Worm (Caenorhabditis elegans) whole organism, L4 larva: ENCODE measurements around the gene unc-42.

Source experiments
- F26F4.8 ChIP-seq: fragments of 200-800 bp; sonication (Bioruptor generic); conservative IDR thresholded peaks from 2 replicates; pipeline ENCODE4 v1.3.6; 2022; ENCODE audit warnings: missing genetic modification characterization, missing compliant biosample characterization
- ZK546.5 ChIP-seq, 2 experiments: sonication (generic microtip); optimal IDR thresholded peaks; 2 replicates each; lab custom pipeline; 2017; ENCODE audit warnings: missing biosample characterization in 2 of 2, missing genetic modification characterization in 2 of 2
- daf-16 ChIP-seq, 3 experiments: sonication (generic microtip); optimal IDR thresholded peaks; 2 replicates each; lab custom pipeline; 2016 to 2017; ENCODE audit warnings: missing genetic modification characterization in 3 of 3, missing genetic modification reagents in 3 of 3, mild to moderate bottlenecking in 2 of 3, missing compliant biosample characterization in 2 of 3, missing biosample characterization in 1 of 3, moderate library complexity in 1 of 3
- lin-13 ChIP-seq: fragments of 150-350 bp; optimal IDR thresholded peaks from 2 replicates; lab custom pipeline; 2014; ENCODE audit warnings: missing biosample characterization, missing genetic modification reagents, missing genetic modification characterization
- lin-15B ChIP-seq: fragments of 150-350 bp; sonication (generic microtip); optimal IDR thresholded peaks from 3 replicates; lab custom pipeline; 2014; ENCODE audit warnings: missing biosample characterization, missing genetic modification characterization
- lsy-2 ChIP-seq, 2 experiments: fragments of 150-350 bp in 1 of 2; sonication (generic microtip) in 1 of 2; optimal IDR thresholded peaks; 2 replicates each; lab custom pipeline; 2014 to 2017; ENCODE audit warnings: missing biosample characterization in 2 of 2, missing genetic modification characterization in 2 of 2
- madf-5 ChIP-seq, 2 experiments: fragments of 200-800 bp; sonication (Bioruptor generic); IDR thresholded peaks; 2 replicates each; pipeline ENCODE4 v1.3.6; 2022; ENCODE audit warnings: missing compliant biosample characterization in 2 of 2, missing genetic modification characterization in 2 of 2
- mxl-2 ChIP-seq: fragments of 200-800 bp; sonication (Bioruptor generic); conservative IDR thresholded peaks from 2 replicates; pipeline ENCODE4 v1.3.6; 2022; ENCODE audit warnings: missing genetic modification reagents, missing genetic modification characterization, missing compliant biosample characterization
- unc-130 ChIP-seq: sonication (generic microtip); optimal IDR thresholded peaks from 2 replicates; lab custom pipeline; 2016; ENCODE audit warnings: missing genetic modification reagents, missing genetic modification characterization, missing compliant biosample characterization
- unc-62 ChIP-seq, 3 experiments: fragments of 150-350 bp in 1 of 3; sonication (generic microtip); optimal IDR thresholded peaks in 2 of 3; peaks in 1 of 3; 1 replicate in 1 of 3; 2 replicates in 2 of 3; lab custom pipeline; 2014 to 2017; ENCODE audit warnings: missing biosample characterization in 3 of 3, missing genetic modification characterization in 3 of 3, missing genetic modification reagents in 3 of 3, missing genotype in 1 of 3

- no peak for TF ChIP-seq ZK546.5 (tag; optimal IDR thresholded peaks at IDR 0.05; lab: Kevin White, UChicago)
- no peak for TF ChIP-seq unc-130 (GFP tag; lab: Kevin White, UChicago)
- TF ChIP-seq lin-15B (tag; lab: Kevin White, UChicago), result no peak
- no peak for TF ChIP-seq daf-16 (GFP tag; optimal IDR thresholded peaks at IDR 0.05; lab: Kevin White, UChicago)
- no peak for TF ChIP-seq daf-16 (tag; optimal IDR thresholded peaks at IDR 0.05; lab: Kevin White, UChicago)
- no peak for TF ChIP-seq lin-13
- no peak for TF ChIP-seq F26F4.8 (GFP tag; lab: Robert Waterston, UW)
- no peak for TF ChIP-seq lsy-2 (tag; optimal IDR thresholded peaks at IDR 0.05; lab: Kevin White, UChicago)
- TF ChIP-seq unc-62 (GFP tag; optimal IDR thresholded peaks at IDR 0.05 in 1 of 2; lab: Kevin White, UChicago), result no peak
- no peak for TF ChIP-seq unc-62 (tag; optimal IDR thresholded peaks at IDR 0.05; lab: Kevin White, UChicago)
- no peak for TF ChIP-seq madf-5 (GFP tag; IDR thresholded peaks at IDR 0.05; lab: Robert Waterston, UW)
- TF ChIP-seq mxl-2 (GFP tag; lab: Robert Waterston, UW), result no peak
Observed at ce11 chrV:9755725-9756124, 13.5 kb downstream of the unc-42 start, which contains the start of gene F58E6.8.
